Fruit fly (Drosophila melanogaster) whole organism, embryonic: Measurements from ENCODE around the gene CG14961.

Experiments
- Awh ChIP-seq: fragments of 200-800 bp; sonication (Bioruptor generic); IDR thresholded peaks from 2 replicates; pipeline ENCODE4, ENCODE4 v1.3.6; 2022; ENCODE audit warnings: missing biosample characterization, missing genetic modification characterization
- B-H1 ChIP-seq: fragments of 200-800 bp; sonication (Bioruptor generic); IDR thresholded peaks from 3 replicates; pipeline ENCODE4 v1.3.6; 2022; ENCODE audit warnings: missing biosample characterization, missing genetic modification characterization
- Bteb2 ChIP-seq: fragments of 200-800 bp; sonication (Bioruptor generic); optimal IDR thresholded peaks from 2 replicates; lab custom pipeline; 2016; ENCODE audit warnings: missing biosample characterization, missing genetic modification characterization
- CG10274 ChIP-seq: fragments of 200-800 bp; sonication (Bioruptor generic); optimal IDR thresholded peaks from 3 replicates; lab custom pipeline; 2017; ENCODE audit warnings: missing biosample characterization, mild to moderate bottlenecking, missing genetic modification characterization
- CG10321 ChIP-seq: fragments of 200-800 bp; sonication (Bioruptor generic); IDR thresholded peaks from 2 replicates; pipeline ENCODE4 v1.3.6; 2022; ENCODE audit warnings: missing biosample characterization, missing genetic modification characterization
- CG10654 ChIP-seq: fragments of 200-800 bp; sonication (Bioruptor generic); optimal IDR thresholded peaks from 2 replicates; lab custom pipeline; 2016; ENCODE audit warnings: missing biosample characterization, missing genetic modification characterization
- CG11085 ChIP-seq: fragments of 200-800 bp; sonication (Bioruptor generic); IDR thresholded peaks from 2 replicates; pipeline ENCODE4 v1.3.6; 2022; ENCODE audit warnings: missing biosample characterization, missing genetic modification characterization
- CG12769 ChIP-seq: fragments of 200-800 bp; sonication (Bioruptor generic); optimal IDR thresholded peaks from 2 replicates; lab custom pipeline; 2019; ENCODE audit warnings: missing biosample characterization, mild to moderate bottlenecking, missing genetic modification characterization, moderate library complexity
- CG13287 ChIP-seq: fragments of 200-800 bp; sonication (Bioruptor generic); IDR thresholded peaks from 2 replicates; pipeline ENCODE4 v1.3.6; 2022; ENCODE audit warnings: missing biosample characterization, missing genetic modification characterization; ENCODE audit not compliant: partially characterized antibody
- CG14441 ChIP-seq: fragments of 200-800 bp; sonication (Bioruptor generic); IDR thresholded peaks from 2 replicates; pipeline ENCODE4 v1.3.6; 2022; ENCODE audit warnings: missing biosample characterization, missing genetic modification characterization
- CG14860 ChIP-seq: fragments of 200-800 bp; sonication (Bioruptor generic); IDR thresholded peaks from 3 replicates; pipeline ENCODE4 v1.3.6; 2022; ENCODE audit warnings: missing biosample characterization, missing genetic modification characterization; ENCODE audit not compliant: partially characterized antibody
- CG15269 ChIP-seq: fragments of 200-800 bp; sonication (Bioruptor generic); optimal IDR thresholded peaks from 2 replicates; lab custom pipeline; 2018; ENCODE audit warnings: missing biosample characterization, mild to moderate bottlenecking, missing genetic modification characterization, moderate library complexity
- CG1529 ChIP-seq: fragments of 200-800 bp; sonication (Bioruptor generic); optimal IDR thresholded peaks from 3 replicates; lab custom pipeline; 2018; ENCODE audit warnings: missing biosample characterization, missing genetic modification characterization
- CG17361 ChIP-seq: fragments of 200-800 bp; sonication (Bioruptor generic); IDR thresholded peaks from 3 replicates; pipeline ENCODE4 v1.3.6; 2022; ENCODE audit warnings: missing biosample characterization, missing genetic modification characterization
- CG17912 ChIP-seq: fragments of 200-800 bp; sonication (Bioruptor generic); optimal IDR thresholded peaks from 2 replicates; lab custom pipeline; 2018; ENCODE audit warnings: missing biosample characterization, mild to moderate bottlenecking, missing genetic modification characterization
- CG2712 ChIP-seq: fragments of 200-800 bp; optimal IDR thresholded peaks from 3 replicates; lab custom pipeline; 2019; ENCODE audit warnings: missing biosample characterization, mild to moderate bottlenecking, missing genetic modification characterization, moderate library complexity
- CG31388 ChIP-seq: fragments of 200-800 bp; sonication (Bioruptor generic); optimal IDR thresholded peaks from 2 replicates; lab custom pipeline; 2016; ENCODE audit warnings: missing biosample characterization, missing genetic modification characterization
- CG3847 ChIP-seq: fragments of 200-800 bp; sonication (Bioruptor generic); IDR thresholded peaks from 2 replicates; pipeline ENCODE4 v1.3.6; 2022; ENCODE audit warnings: missing biosample characterization, missing genetic modification characterization
- CG6689 ChIP-seq: fragments of 200-800 bp; sonication (Bioruptor generic); IDR thresholded peaks from 2 replicates; pipeline ENCODE4 v1.3.6; 2022; ENCODE audit warnings: missing biosample characterization, missing genetic modification characterization
- CG8089 ChIP-seq: fragments of 200-800 bp; sonication (Bioruptor generic); optimal IDR thresholded peaks from 3 replicates; lab custom pipeline; 2016; ENCODE audit warnings: missing biosample characterization, missing genetic modification characterization
- Dip2 ChIP-seq: fragments of 200-800 bp; sonication (Bioruptor generic); IDR thresholded peaks from 2 replicates; pipeline ENCODE4 v1.3.6; 2022; ENCODE audit warnings: missing biosample characterization, missing genetic modification characterization
- Doc3 ChIP-seq: fragments of 200-800 bp; sonication (Bioruptor generic); IDR thresholded peaks from 3 replicates; pipeline ENCODE4 v1.3.6; 2022; ENCODE audit warnings: missing biosample characterization, missing genetic modification characterization; ENCODE audit not compliant: partially characterized antibody
- Fer1 ChIP-seq: fragments of 200-800 bp; sonication (Bioruptor generic); optimal IDR thresholded peaks from 2 replicates; lab custom pipeline; 2017; ENCODE audit warnings: missing biosample characterization, mild to moderate bottlenecking, missing genetic modification characterization
- Lim3 ChIP-seq: fragments of 200-800 bp; sonication (Bioruptor generic); IDR thresholded peaks from 2 replicates; pipeline ENCODE4 v1.3.6; 2022; ENCODE audit warnings: missing biosample characterization, missing genetic modification characterization
- Med ChIP-seq: fragments of 200-800 bp; sonication (Bioruptor generic); peaks from one replicate; lab custom pipeline; 2016; ENCODE audit warnings: missing biosample characterization, missing genetic modification characterization, mild to moderate bottlenecking, inconsistent platforms, moderate library complexity
- Mes4 ChIP-seq: fragments of 200-800 bp; sonication (Bioruptor generic); optimal IDR thresholded peaks from 2 replicates; lab custom pipeline; 2016; ENCODE audit warnings: missing biosample characterization, missing genetic modification characterization
- Myb ChIP-seq: fragments of 200-800 bp; sonication (Bioruptor generic); optimal IDR thresholded peaks from 2 replicates; lab custom pipeline; 2016; ENCODE audit warnings: missing biosample characterization, missing genetic modification characterization
- Neu2 ChIP-seq: fragments of 200-800 bp; sonication (Bioruptor generic); optimal IDR thresholded peaks from 3 replicates; lab custom pipeline; 2016; ENCODE audit warnings: missing biosample characterization, missing genetic modification characterization, borderline replicate concordance
- Oaz ChIP-seq: fragments of 200-800 bp; sonication (Bioruptor generic); IDR thresholded peaks from 2 replicates; pipeline ENCODE4 v1.3.6; 2022; ENCODE audit warnings: missing biosample characterization, missing genetic modification characterization
- Spps ChIP-seq: fragments of 200-800 bp; sonication (Bioruptor generic); optimal IDR thresholded peaks from 2 replicates; lab custom pipeline; 2018; ENCODE audit warnings: missing biosample characterization, mild to moderate bottlenecking, missing genetic modification characterization
- Usf ChIP-seq: fragments of 200-800 bp; sonication (Bioruptor generic); optimal IDR thresholded peaks from 2 replicates; lab custom pipeline; 2017; ENCODE audit warnings: missing genotype, missing biosample characterization, missing genetic modification characterization
- abd-A ChIP-seq: fragments of 200-800 bp; sonication (Bioruptor generic); optimal IDR thresholded peaks from 3 replicates; lab custom pipeline; 2019; ENCODE audit warnings: missing biosample characterization, mild to moderate bottlenecking, missing genetic modification characterization, moderate library complexity
- bcd ChIP-seq: fragments of 200-800 bp; sonication (Bioruptor generic); optimal IDR thresholded peaks from 2 replicates; lab custom pipeline; 2017; ENCODE audit warnings: missing biosample characterization, mild to moderate bottlenecking, missing genetic modification characterization
- br ChIP-seq: fragments of >200 bp; optimal IDR thresholded peaks from 2 replicates; lab custom pipeline; 2017
- ci ChIP-seq: fragments of 200-800 bp; sonication (Bioruptor generic); IDR thresholded peaks from 3 replicates; pipeline ENCODE4 v1.3.6; 2022; ENCODE audit warnings: missing biosample characterization, missing genetic modification characterization
- dmrt99B ChIP-seq: fragments of 200-800 bp; sonication (Bioruptor generic); optimal IDR thresholded peaks from 2 replicates; lab custom pipeline; 2018; ENCODE audit warnings: missing biosample characterization, mild to moderate bottlenecking, missing genetic modification characterization, moderate library complexity
- dpn ChIP-seq, 2 experiments: fragments of 200-800 bp; sonication (Bioruptor generic); optimal IDR thresholded peaks; 3 replicates each; lab custom pipeline; 2016; ENCODE audit warnings: missing biosample characterization in 2 of 2, missing genetic modification characterization in 2 of 2
- en ChIP-seq: fragments of 200-800 bp; sonication (Bioruptor generic); optimal IDR thresholded peaks from 2 replicates; lab custom pipeline; 2016; ENCODE audit warnings: missing biosample characterization, missing genetic modification characterization
- eyg ChIP-seq: fragments of 200-800 bp; sonication (Bioruptor generic); optimal IDR thresholded peaks from 3 replicates; lab custom pipeline; 2016; ENCODE audit warnings: missing biosample characterization, missing genetic modification characterization
- fd102C ChIP-seq: fragments of 200-800 bp; sonication (Bioruptor generic); optimal IDR thresholded peaks from 2 replicates; lab custom pipeline; 2018; ENCODE audit warnings: missing biosample characterization, mild to moderate bottlenecking, missing genetic modification characterization, moderate library complexity
- gem ChIP-seq: fragments of 200-800 bp; sonication (Bioruptor generic); optimal IDR thresholded peaks from 2 replicates; lab custom pipeline; 2019; ENCODE audit warnings: missing biosample characterization, mild to moderate bottlenecking, missing genetic modification characterization, moderate library complexity
- grau ChIP-seq: fragments of 200-800 bp; optimal IDR thresholded peaks from 3 replicates; lab custom pipeline; 2019; ENCODE audit warnings: missing biosample characterization, mild to moderate bottlenecking, missing genetic modification characterization, moderate library complexity
- hb ChIP-seq: fragments of 200-800 bp; sonication (Bioruptor generic); IDR thresholded peaks from 3 replicates; pipeline ENCODE4 v1.3.6; 2022; ENCODE audit warnings: missing biosample characterization, missing genetic modification characterization; ENCODE audit not compliant: partially characterized antibody
- kni ChIP-seq: fragments of 200-800 bp; sonication (Bioruptor generic); optimal IDR thresholded peaks from 3 replicates; lab custom pipeline; 2017; ENCODE audit warnings: mild to moderate bottlenecking, missing biosample characterization, missing genetic modification reagents, missing genetic modification characterization
- lmd ChIP-seq: fragments of 200-800 bp; sonication (Bioruptor generic); IDR thresholded peaks from 2 replicates; pipeline ENCODE4 v1.3.6; 2022; ENCODE audit warnings: missing biosample characterization, missing genetic modification characterization
- lola ChIP-seq, 3 experiments: fragments of >200 bp in 2 of 3; fragments of 200-800 bp in 1 of 3; sonication (Bioruptor generic) in 1 of 3; optimal IDR thresholded peaks; 2 replicates each; lab custom pipeline; 2017 to 2019; ENCODE audit warnings: missing biosample characterization in 3 of 3, missing genetic modification characterization in 3 of 3, mild to moderate bottlenecking in 1 of 3, moderate library complexity in 1 of 3
- nom ChIP-seq: fragments of 200-800 bp; sonication (Bioruptor generic); optimal IDR thresholded peaks from 2 replicates; lab custom pipeline; 2017; ENCODE audit warnings: missing biosample characterization, missing genetic modification characterization, mild to moderate bottlenecking, moderate library complexity, missing genetic modification reagents
- peb ChIP-seq: fragments of 200-800 bp; sonication (Bioruptor generic); IDR thresholded peaks from 2 replicates; pipeline ENCODE4 v1.3.6; 2022; ENCODE audit warnings: missing biosample characterization, missing genetic modification characterization
- sens ChIP-seq: fragments of 200-800 bp; sonication (Bioruptor generic); peaks from one replicate; lab custom pipeline; 2016; ENCODE audit warnings: missing biosample characterization, missing genetic modification characterization
- tin ChIP-seq: fragments of 200-800 bp; sonication (Bioruptor generic); optimal IDR thresholded peaks from 3 replicates; lab custom pipeline; 2016; ENCODE audit warnings: missing biosample characterization, missing genetic modification characterization
- tup ChIP-seq: fragments of 200-800 bp; sonication (Bioruptor generic); optimal IDR thresholded peaks from 2 replicates; lab custom pipeline; 2016; ENCODE audit warnings: missing biosample characterization, mild to moderate bottlenecking, missing genetic modification characterization, moderate library complexity

CG14961 gene

DNA sequence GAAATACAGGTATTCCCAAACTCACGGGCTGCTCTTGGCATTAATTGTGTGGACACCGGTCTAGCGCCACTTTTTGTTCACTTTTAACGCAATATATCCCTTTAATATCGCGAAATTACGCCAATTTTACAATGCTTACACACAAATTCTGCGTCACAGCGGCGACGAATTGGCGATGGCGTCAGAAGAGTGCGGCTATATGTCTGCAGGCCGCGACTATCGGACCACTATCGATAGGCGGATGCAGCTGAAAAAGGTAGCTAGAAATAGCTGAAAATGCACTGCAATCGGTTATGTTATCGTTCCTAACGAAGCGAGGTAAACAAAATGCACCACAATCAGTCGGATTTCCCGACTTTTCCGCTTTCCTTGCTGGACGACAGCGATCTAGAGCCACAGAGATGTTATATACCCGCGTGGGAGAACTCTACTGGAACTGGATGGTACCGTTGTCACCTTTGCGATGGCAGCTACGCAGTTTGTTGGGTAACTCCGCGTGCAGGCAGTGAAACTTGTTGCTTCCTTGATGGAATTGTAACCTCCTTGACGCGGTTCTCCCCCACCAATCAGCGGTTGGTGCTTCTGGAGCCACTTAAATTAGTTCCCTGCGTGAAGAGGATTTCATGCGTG lies 44.2 kb downstream of the CG14961 start, which contains the start of the genes Ythdc1 and CG12010 (continued):
- TF ChIP-seq hb (GFP tag; lab: Robert Waterston, UW): peak; percentile 92
- TF ChIP-seq CG12769 (tag; lab: Kevin White, UChicago): no peak
- no peak for TF ChIP-seq CG11085
- TF ChIP-seq kni: no peak
- TF ChIP-seq tin (GFP tag; lab: Kevin White, UChicago): no peak
- TF ChIP-seq Lim3: no peak
- TF ChIP-seq Myb (GFP tag; lab: Kevin White, UChicago): peak; percentile 45
- TF ChIP-seq Mes4 (GFP tag; lab: Kevin White, UChicago): no peak
- no peak for TF ChIP-seq Spps (tag; lab: Kevin White, UChicago)
- TF ChIP-seq Med (GFP tag; lab: Kevin White, UChicago): peak; percentile 80
- no peak for TF ChIP-seq dmrt99B (tag; lab: Kevin White, UChicago)
- no peak for TF ChIP-seq lola (GFP tag; optimal IDR thresholded peaks at IDR 0.05; lab: Kevin White, UChicago)
- TF ChIP-seq ci (GFP tag; lab: Robert Waterston, UW): peak; percentile 21; the same call in 1 of the 3 replicates
- no peak for TF ChIP-seq CG17361
- TF ChIP-seq Fer1 (GFP tag; lab: Kevin White, UChicago): peak; percentile 38
- TF ChIP-seq dpn (GFP tag; optimal IDR thresholded peaks at IDR 0.05; lab: Kevin White, UChicago): no peak
- TF ChIP-seq grau (tag; lab: Kevin White, UChicago): no peak
- no peak for TF ChIP-seq CG31388 (GFP tag; lab: Kevin White, UChicago)
- TF ChIP-seq tup: no peak
- no peak for TF ChIP-seq CG6689
- TF ChIP-seq peb: no peak
- TF ChIP-seq Awh (GFP tag; lab: Robert Waterston, UW): no peak
- TF ChIP-seq CG17912 (GFP tag; lab: Kevin White, UChicago): peak; percentile 23
- TF ChIP-seq sens (GFP tag; lab: Kevin White, UChicago): peak; percentile 76
- TF ChIP-seq Doc3 (GFP tag; lab: Robert Waterston, UW): peak; percentile 67; the same call in 2 of the 3 replicates
- no peak for TF ChIP-seq fd102C
- TF ChIP-seq CG15269 (tag; lab: Kevin White, UChicago): no peak
- no peak for TF ChIP-seq CG3847 (GFP tag; lab: Robert Waterston, UW)
- TF ChIP-seq Bteb2 (GFP tag; lab: Kevin White, UChicago): no peak
- TF ChIP-seq br (lab: Kevin White, UChicago): no peak
- TF ChIP-seq abd-A (tag; lab: Kevin White, UChicago): no peak
- no peak for TF ChIP-seq nom (GFP tag; lab: Kevin White, UChicago)
- no peak for TF ChIP-seq lmd (GFP tag; lab: Robert Waterston, UW)
- TF ChIP-seq Usf (GFP tag; lab: Kevin White, UChicago): no peak
- TF ChIP-seq CG8089 (GFP tag; lab: Kevin White, UChicago): no peak
- TF ChIP-seq CG13287: peak; percentile 90
- peak; percentile 55 for TF ChIP-seq CG2712 (tag; lab: Kevin White, UChicago)
- no peak for TF ChIP-seq CG10274 (GFP tag; lab: Kevin White, UChicago)
- TF ChIP-seq CG10321 (GFP tag; lab: Robert Waterston, UW): peak; percentile 95
- TF ChIP-seq Dip2: no peak
- no peak for TF ChIP-seq eyg (GFP tag; lab: Kevin White, UChicago)
- no peak for TF ChIP-seq Oaz (GFP tag; lab: Robert Waterston, UW)
- TF ChIP-seq CG14441 (GFP tag; lab: Robert Waterston, UW): no peak
- TF ChIP-seq CG14860 (GFP tag; lab: Robert Waterston, UW): peak; percentile 92
- no peak for TF ChIP-seq gem (tag; lab: Kevin White, UChicago)
- TF ChIP-seq CG10654 (GFP tag; lab: Kevin White, UChicago): no peak
- no peak for TF ChIP-seq bcd (GFP tag; lab: Kevin White, UChicago)
- no peak for TF ChIP-seq B-H1 (GFP tag; lab: Robert Waterston, UW)
- TF ChIP-seq Neu2 (GFP tag; lab: Kevin White, UChicago): peak; percentile 76
- TF ChIP-seq en (GFP tag; lab: Kevin White, UChicago): no peak
- TF ChIP-seq CG1529: no peak
